Worm (Caenorhabditis elegans): ENCODE data around the gene C34E11.4.

- TF ChIP-seq B0310.2 (tag; optimal IDR thresholded peaks at IDR 0.05): no peak
- no peak for TF ChIP-seq ama-1 (optimal IDR thresholded peaks at IDR 0.05)
- TF ChIP-seq ceh-36 (tag; optimal IDR thresholded peaks at IDR 0.05): no peak
- TF ChIP-seq tbx-11 (GFP tag; IDR thresholded peaks at IDR 0.05): no peak
- no peak for TF ChIP-seq ceh-13 (GFP tag; optimal IDR thresholded peaks at IDR 0.05)
Measured at ce11 chrX:11823704-11824103, 19.7 kb downstream of the C34E11.4 start, which contains the start of gene tag-241.
